Fruit fly (Drosophila melanogaster) whole organism, embryonic: Measurements from ENCODE around the gene CG11811.

Experiments used
- Ada2b ChIP-seq: fragments of 200-800 bp; sonication (Bioruptor generic); IDR thresholded peaks from 2 replicates; pipeline ENCODE4 v1.3.6; 2022; ENCODE audit warnings: missing biosample characterization, missing genetic modification characterization
- B-H2 ChIP-seq: fragments of 200-800 bp; sonication (Bioruptor generic); optimal IDR thresholded peaks from 2 replicates; lab custom pipeline; 2018; ENCODE audit warnings: missing biosample characterization, mild to moderate bottlenecking, missing genetic modification characterization
- Bgb ChIP-seq: fragments of 200-800 bp; sonication (Bioruptor generic); IDR thresholded peaks from 2 replicates; pipeline ENCODE4 v1.3.6; 2022; ENCODE audit warnings: missing biosample characterization, missing genetic modification characterization; ENCODE audit not compliant: partially characterized antibody
- BtbVII ChIP-seq: fragments of 200-800 bp; sonication (Bioruptor generic); optimal IDR thresholded peaks from 3 replicates; lab custom pipeline; 2017; ENCODE audit warnings: missing biosample characterization, mild to moderate bottlenecking, missing genetic modification characterization
- CG10654 ChIP-seq: fragments of 200-800 bp; sonication (Bioruptor generic); optimal IDR thresholded peaks from 2 replicates; lab custom pipeline; 2016; ENCODE audit warnings: missing biosample characterization, missing genetic modification characterization
- CG11695 ChIP-seq: fragments of 200-800 bp; sonication (Bioruptor generic); IDR thresholded peaks from 3 replicates; pipeline ENCODE4 v1.3.6; 2022; ENCODE audit warnings: missing biosample characterization, missing genetic modification characterization
- CG16813 ChIP-seq: fragments of 200-800 bp; sonication (Bioruptor generic); IDR thresholded peaks from 3 replicates; pipeline ENCODE4 v1.3.6; 2022; ENCODE audit warnings: missing biosample characterization, missing genetic modification characterization; ENCODE audit not compliant: partially characterized antibody
- CG17361 ChIP-seq: fragments of 200-800 bp; sonication (Bioruptor generic); IDR thresholded peaks from 3 replicates; pipeline ENCODE4 v1.3.6; 2022; ENCODE audit warnings: missing biosample characterization, missing genetic modification characterization
- CG18262 ChIP-seq: fragments of 200-800 bp; optimal IDR thresholded peaks from 3 replicates; lab custom pipeline; 2019; ENCODE audit warnings: missing biosample characterization, mild to moderate bottlenecking, missing genetic modification characterization, moderate library complexity
- CG18764 ChIP-seq: fragments of 200-800 bp; sonication (Bioruptor generic); optimal IDR thresholded peaks from 3 replicates; lab custom pipeline; 2016; ENCODE audit warnings: missing biosample characterization, missing genetic modification characterization
- CG2712 ChIP-seq: fragments of 200-800 bp; optimal IDR thresholded peaks from 3 replicates; lab custom pipeline; 2019; ENCODE audit warnings: missing biosample characterization, mild to moderate bottlenecking, missing genetic modification characterization, moderate library complexity
- CG30431 ChIP-seq: fragments of 200-800 bp; sonication (Bioruptor generic); optimal IDR thresholded peaks from 2 replicates; lab custom pipeline; 2017; ENCODE audit warnings: missing biosample characterization, missing genetic modification characterization
- CG31441 ChIP-seq: fragments of 200-800 bp; sonication (Bioruptor generic); IDR thresholded peaks from 2 replicates; pipeline ENCODE4 v1.3.6; 2022; ENCODE audit warnings: missing biosample characterization, missing genetic modification characterization
- CG32772 ChIP-seq: fragments of 200-800 bp; sonication (Bioruptor generic); IDR thresholded peaks from 2 replicates; pipeline ENCODE4 v1.3.6; 2022; ENCODE audit warnings: missing biosample characterization, missing genetic modification characterization
- CG4404 ChIP-seq: fragments of 200-800 bp; sonication (Bioruptor generic); IDR thresholded peaks from 2 replicates; pipeline ENCODE4 v1.3.6; 2022; ENCODE audit warnings: missing biosample characterization, missing genetic modification characterization
- CG5953 ChIP-seq: fragments of 200-800 bp; sonication (Bioruptor generic); IDR thresholded peaks from 2 replicates; pipeline ENCODE4 v1.3.6; 2022; ENCODE audit warnings: missing biosample characterization, missing genetic modification characterization
- CG6175 ChIP-seq: fragments of 200-800 bp; sonication (Bioruptor generic); IDR thresholded peaks from 3 replicates; pipeline ENCODE4 v1.3.6; 2022; ENCODE audit warnings: missing biosample characterization, missing genetic modification characterization
- CG6254 ChIP-seq: fragments of 200-800 bp; sonication (Bioruptor generic); optimal IDR thresholded peaks from 3 replicates; lab custom pipeline; 2017; ENCODE audit warnings: mild to moderate bottlenecking, missing biosample characterization, missing genetic modification reagents, missing genetic modification characterization
- CG7839 ChIP-seq: fragments of 200-800 bp; sonication (Bioruptor generic); optimal IDR thresholded peaks from 3 replicates; lab custom pipeline; 2018; ENCODE audit warnings: missing biosample characterization, mild to moderate bottlenecking, missing genetic modification characterization, moderate library complexity
- Chrac-16 ChIP-seq: fragments of 200-800 bp; sonication (Bioruptor generic); optimal IDR thresholded peaks from 3 replicates; lab custom pipeline; 2016; ENCODE audit warnings: missing biosample characterization, missing genetic modification characterization
- D ChIP-seq, 2 experiments: fragments of 200-800 bp in 1 of 2; fragments of >200 bp in 1 of 2; sonication (Bioruptor generic) in 1 of 2; optimal IDR thresholded peaks; 2 replicates in 1 of 2; 3 replicates in 1 of 2; lab custom pipeline; 2017; ENCODE audit warnings: mild to moderate bottlenecking in 1 of 2, missing biosample characterization in 1 of 2, missing genetic modification characterization in 1 of 2, missing genetic modification reagents in 1 of 2
- Dbx ChIP-seq: fragments of 200-800 bp; sonication (Bioruptor generic); IDR thresholded peaks from 3 replicates; pipeline ENCODE4 v1.3.6; 2022; ENCODE audit warnings: missing biosample characterization, missing genetic modification characterization
- Dek ChIP-seq: fragments of 200-800 bp; sonication (Bioruptor generic); optimal IDR thresholded peaks from 3 replicates; lab custom pipeline; 2019; ENCODE audit warnings: missing biosample characterization, mild to moderate bottlenecking, missing genetic modification characterization, moderate library complexity
- Hand ChIP-seq: fragments of 200-800 bp; sonication (Bioruptor generic); optimal IDR thresholded peaks from 2 replicates; lab custom pipeline; 2017; ENCODE audit warnings: mild to moderate bottlenecking, missing biosample characterization, missing genetic modification reagents, missing genetic modification characterization
- Hr3 ChIP-seq: fragments of 200-800 bp; sonication (Bioruptor generic); optimal IDR thresholded peaks from 3 replicates; lab custom pipeline; 2016; ENCODE audit warnings: missing biosample characterization, missing genetic modification characterization
- Jarid2 ChIP-seq: fragments of 200-800 bp; sonication (Bioruptor generic); optimal IDR thresholded peaks from 3 replicates; lab custom pipeline; 2017; ENCODE audit warnings: mild to moderate bottlenecking, missing biosample characterization, missing genetic modification reagents, missing genetic modification characterization
- Lhr ChIP-seq: fragments of 200-800 bp; sonication (Bioruptor generic); optimal IDR thresholded peaks from 3 replicates; lab custom pipeline; 2017; ENCODE audit warnings: mild to moderate bottlenecking, missing biosample characterization, missing genetic modification reagents, missing genetic modification characterization
- Lim3 ChIP-seq: fragments of 200-800 bp; sonication (Bioruptor generic); IDR thresholded peaks from 2 replicates; pipeline ENCODE4 v1.3.6; 2022; ENCODE audit warnings: missing biosample characterization, missing genetic modification characterization
- Meics ChIP-seq: fragments of 200-800 bp; sonication (Bioruptor generic); optimal IDR thresholded peaks from 2 replicates; lab custom pipeline; 2017; ENCODE audit warnings: missing biosample characterization, mild to moderate bottlenecking, missing genetic modification characterization
- NC2α ChIP-seq: fragments of 200-800 bp; sonication (Bioruptor generic); optimal IDR thresholded peaks from 2 replicates; lab custom pipeline; 2016; ENCODE audit warnings: missing biosample characterization, missing genetic modification characterization
- bab2 ChIP-seq: fragments of 200-800 bp; sonication (Bioruptor generic); optimal IDR thresholded peaks from 2 replicates; lab custom pipeline; 2016; ENCODE audit warnings: missing biosample characterization, missing genetic modification characterization
- cg ChIP-seq: fragments of 200-800 bp; sonication (Bioruptor generic); optimal IDR thresholded peaks from 3 replicates; lab custom pipeline; 2019; ENCODE audit warnings: missing biosample characterization, mild to moderate bottlenecking, missing genetic modification characterization, moderate library complexity
- chn ChIP-seq: fragments of 200-800 bp; sonication (Bioruptor generic); optimal IDR thresholded peaks from 2 replicates; lab custom pipeline; 2016; ENCODE audit warnings: missing biosample characterization, missing genetic modification characterization
- dan ChIP-seq: fragments of 200-800 bp; sonication (Bioruptor generic); IDR thresholded peaks from 2 replicates; pipeline ENCODE4 v1.3.6; 2022; ENCODE audit warnings: missing biosample characterization, missing genetic modification characterization
- dimm ChIP-seq: fragments of 200-800 bp; sonication (Bioruptor generic); IDR thresholded peaks from 2 replicates; pipeline ENCODE4 v1.3.6; 2022; ENCODE audit warnings: missing biosample characterization, missing genetic modification characterization
- ems ChIP-seq: fragments of 200-800 bp; sonication (Bioruptor generic); optimal IDR thresholded peaks from 3 replicates; lab custom pipeline; 2016; ENCODE audit warnings: missing biosample characterization, missing genetic modification characterization
- fd64A ChIP-seq: fragments of 200-800 bp; sonication (Bioruptor generic); optimal IDR thresholded peaks from 3 replicates; lab custom pipeline; 2018; ENCODE audit warnings: missing biosample characterization, mild to moderate bottlenecking, missing genetic modification characterization
- ftz-f1 ChIP-seq: fragments of 200-800 bp; sonication (Bioruptor generic); optimal IDR thresholded peaks from 2 replicates; lab custom pipeline; 2016; ENCODE audit warnings: missing biosample characterization, missing genetic modification characterization
- gro ChIP-seq: fragments of 200-800 bp; sonication (Bioruptor generic); optimal IDR thresholded peaks from 2 replicates; lab custom pipeline; 2016; ENCODE audit warnings: missing biosample characterization, missing genetic modification characterization
- ken ChIP-seq: fragments of 200-800 bp; sonication (Bioruptor generic); IDR thresholded peaks from 3 replicates; pipeline ENCODE4 v1.3.6; 2022; ENCODE audit warnings: missing biosample characterization, missing genetic modification characterization
- klu ChIP-seq: fragments of 200-800 bp; sonication (Bioruptor generic); IDR thresholded peaks from 2 replicates; pipeline ENCODE4 v1.3.6; 2022; ENCODE audit warnings: missing biosample characterization, missing genetic modification characterization
- nom ChIP-seq: fragments of 200-800 bp; sonication (Bioruptor generic); optimal IDR thresholded peaks from 2 replicates; lab custom pipeline; 2017; ENCODE audit warnings: missing biosample characterization, missing genetic modification characterization, mild to moderate bottlenecking, moderate library complexity, missing genetic modification reagents
- p53 ChIP-seq: fragments of 200-800 bp; sonication (Bioruptor generic); optimal IDR thresholded peaks from 2 replicates; lab custom pipeline; 2016; ENCODE audit warnings: missing biosample characterization, missing genetic modification characterization
- pita ChIP-seq: fragments of 200-800 bp; sonication (Bioruptor generic); optimal IDR thresholded peaks from 2 replicates; lab custom pipeline; 2017; ENCODE audit warnings: missing biosample characterization, mild to moderate bottlenecking, missing genetic modification characterization
- slbo ChIP-seq: fragments of 200-800 bp; sonication (Bioruptor generic); IDR thresholded peaks from 2 replicates; pipeline ENCODE4 v1.3.6; 2022; ENCODE audit warnings: missing biosample characterization, missing genetic modification characterization
- tio ChIP-seq: fragments of 200-800 bp; sonication (Bioruptor generic); optimal IDR thresholded peaks from 2 replicates; lab custom pipeline; 2017; ENCODE audit warnings: missing biosample characterization, missing genetic modification characterization, inconsistent platforms
- tll ChIP-seq, 2 experiments: fragments of 200-800 bp in 1 of 2; fragments of >200 bp in 1 of 2; sonication (Bioruptor generic) in 1 of 2; optimal IDR thresholded peaks; 2 replicates each; lab custom pipeline; 2017 to 2019; ENCODE audit warnings: missing biosample characterization in 2 of 2, missing genetic modification characterization in 2 of 2, mild to moderate bottlenecking in 1 of 2, moderate library complexity in 1 of 2
- trem ChIP-seq: fragments of 200-800 bp; optimal IDR thresholded peaks from 3 replicates; lab custom pipeline; 2019; ENCODE audit warnings: missing biosample characterization, mild to moderate bottlenecking, missing genetic modification characterization, moderate library complexity
- usp ChIP-seq: fragments of >200 bp; optimal IDR thresholded peaks from 2 replicates; lab custom pipeline; 2017; ENCODE audit warnings: missing biosample characterization, missing genetic modification characterization
- wek ChIP-seq: fragments of 200-800 bp; sonication (Bioruptor generic); optimal IDR thresholded peaks from 3 replicates; lab custom pipeline; 2018; ENCODE audit warnings: missing biosample characterization, mild to moderate bottlenecking, missing genetic modification characterization, moderate library complexity

CG11811 gene

DNA sequence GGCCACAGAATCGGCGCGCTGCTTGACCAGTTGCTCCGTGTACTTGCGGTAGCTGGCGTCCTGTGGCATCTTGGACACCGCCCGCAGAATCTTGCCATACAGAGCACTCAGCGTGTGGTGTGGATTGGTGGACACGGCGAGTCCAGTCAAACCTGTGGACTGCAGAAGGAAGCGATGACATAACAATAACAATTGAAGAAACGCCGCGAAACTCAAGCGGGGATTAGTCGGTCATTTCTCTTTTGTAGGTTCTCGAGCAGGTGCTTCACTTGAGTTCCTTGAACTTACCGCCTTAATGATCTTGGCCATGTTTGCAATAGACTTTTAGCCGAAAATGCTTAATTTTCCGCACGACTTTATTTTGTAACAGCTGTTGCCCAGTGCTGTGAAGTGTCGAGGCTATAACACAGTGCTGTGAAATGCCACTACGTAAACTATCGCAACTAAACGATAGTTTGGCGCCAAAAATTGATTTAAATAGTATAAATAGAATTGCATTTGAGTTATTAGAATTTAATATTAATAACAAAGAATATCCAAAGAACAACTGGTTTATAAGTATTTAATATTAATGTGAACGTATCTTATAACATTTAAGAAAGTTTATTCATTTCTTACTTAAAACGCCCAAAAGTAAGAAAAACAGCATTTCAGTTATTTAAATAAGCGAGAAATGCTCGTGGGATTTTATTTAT is 3.0 kb downstream of the CG11811 start, which contains the start of gene ND-13B (continued):
- TF ChIP-seq Hr3 (no peak), CG10654 (GFP tag; lab: Kevin White, UChicago) (peak; percentile 16), klu (GFP tag; lab: Robert Waterston, UW) (no peak), tll (GFP tag; optimal IDR thresholded peaks at IDR 0.05; lab: Kevin White, UChicago) (no peak), CG18764 (GFP tag; lab: Kevin White, UChicago) (peak; percentile 18), CG6175 (no peak), cg (GFP tag; lab: Kevin White, UChicago) (no peak), dimm (GFP tag; lab: Robert Waterston, UW) (no peak), B-H2 (GFP tag; lab: Kevin White, UChicago) (peak; percentile 42), chn (no peak), Meics (peak; percentile 8), bab2 (GFP tag; lab: Kevin White, UChicago) (no peak), Dbx (no peak), CG11695 (GFP tag; lab: Robert Waterston, UW) (no peak), Lhr (GFP tag; lab: Kevin White, UChicago) (no peak), fd64A (GFP tag; lab: Kevin White, UChicago) (no peak), p53 (GFP tag; lab: Kevin White, UChicago) (no peak), Dek (tag; lab: Kevin White, UChicago) (no peak), nom (GFP tag; lab: Kevin White, UChicago) (peak; percentile 19), ftz-f1 (no peak), ems (GFP tag; lab: Kevin White, UChicago) (no peak), CG18262 (tag; lab: Kevin White, UChicago) (no peak), CG5953 (GFP tag; lab: Robert Waterston, UW) (no peak), pita (GFP tag; lab: Kevin White, UChicago) (no peak), Lim3 (GFP tag; lab: Robert Waterston, UW) (no peak), ken (GFP tag; lab: Robert Waterston, UW) (no peak), CG16813 (GFP tag; lab: Robert Waterston, UW) (peak; percentile 68), slbo (GFP tag; lab: Robert Waterston, UW) (peak; percentile 40; the same call in 1 of the 2 replicates), tio (GFP tag; lab: Kevin White, UChicago) (no peak), Ada2b (GFP tag; lab: Robert Waterston, UW) (no peak), CG17361 (no peak), usp (GFP tag; lab: Kevin White, UChicago) (no peak), wek (no peak), gro (GFP tag; lab: Kevin White, UChicago) (no peak), CG6254 (GFP tag; lab: Kevin White, UChicago) (no peak), CG32772 (GFP tag; lab: Robert Waterston, UW) (no peak), CG4404 (GFP tag; lab: Robert Waterston, UW) (no peak), Hand (GFP tag; lab: Kevin White, UChicago) (no peak), CG2712 (tag; lab: Kevin White, UChicago) (no peak), CG30431 (no peak), trem (no peak), NC2α (GFP tag; lab: Kevin White, UChicago) (no peak), CG7839 (tag; lab: Kevin White, UChicago) (no peak), CG31441 (no peak), Bgb (GFP tag; lab: Robert Waterston, UW) (peak; percentile 80), dan (GFP tag; lab: Robert Waterston, UW) (no peak), BtbVII (GFP tag; lab: Kevin White, UChicago) (no peak), D (optimal IDR thresholded peaks at IDR 0.05; lab: Kevin White, UChicago) (no peak), D (GFP tag; optimal IDR thresholded peaks at IDR 0.05; lab: Kevin White, UChicago) (no peak), Jarid2 (GFP tag; lab: Kevin White, UChicago) (no peak), Chrac-16 (peak; percentile 9)
